Fruit fly (Drosophila melanogaster): ENCODE data around the gene indra.

Gene indra

DNA sequence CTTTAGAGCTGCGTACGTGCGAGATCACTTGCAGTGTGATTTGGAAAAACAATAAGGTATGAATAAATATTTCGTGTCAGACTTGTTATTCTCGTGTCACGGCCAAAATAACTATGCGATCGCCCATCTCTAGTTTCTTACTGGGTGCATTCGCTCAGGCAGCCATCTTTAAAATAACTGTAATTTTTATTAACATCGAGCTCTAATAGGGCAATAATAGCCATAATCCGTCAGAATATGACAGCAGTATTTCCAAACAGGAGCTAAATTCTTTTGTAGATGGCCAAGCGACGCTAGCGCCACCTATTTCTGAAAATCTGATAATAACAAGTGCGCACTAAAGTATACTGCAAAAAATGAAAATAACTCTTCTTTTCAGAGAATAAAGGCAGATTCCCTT lies 9.9 kb upstream of the indra start (continued):
- peak; percentile 49 for TF ChIP-seq CG3163 (GFP tag; optimal IDR thresholded peaks at IDR 0.05)
- TF ChIP-seq vfl (GFP tag; optimal IDR thresholded peaks at IDR 0.05), result no peak
- TF ChIP-seq unpg (GFP tag; optimal IDR thresholded peaks at IDR 0.05), result peak; percentile 48
- peak; percentile 7 for TF ChIP-seq Dp (GFP tag; optimal IDR thresholded peaks at IDR 0.05)
- TF ChIP-seq vnd (GFP tag; IDR thresholded peaks at IDR 0.05; ENCODE audit: partially characterized antibody), result peak; percentile 80
- no peak for TF ChIP-seq Trl (optimal IDR thresholded peaks at IDR 0.05)
- peak; percentile 19 for TF ChIP-seq Trl (GFP tag; optimal IDR thresholded peaks at IDR 0.05)
- TF ChIP-seq HmgZ (tag; optimal IDR thresholded peaks at IDR 0.05), result peak; percentile 70
- TF ChIP-seq CG2129 (GFP tag; IDR thresholded peaks at IDR 0.05; ENCODE audit: partially characterized antibody), result peak; percentile 94
- TF ChIP-seq nerfin-1 (tag; optimal IDR thresholded peaks at IDR 0.05), result peak; percentile 73
- TF ChIP-seq Ets97D (GFP tag; optimal IDR thresholded peaks at IDR 0.05), result peak; percentile 56
- no peak for TF ChIP-seq CG9797 (GFP tag; optimal IDR thresholded peaks at IDR 0.05)
- TF ChIP-seq Bgb (GFP tag; IDR thresholded peaks at IDR 0.05; ENCODE audit: partially characterized antibody), result peak; percentile 89
- peak; percentile 41 for TF ChIP-seq cad (GFP tag; optimal IDR thresholded peaks at IDR 0.05)
- TF ChIP-seq CG8388 (GFP tag; optimal IDR thresholded peaks at IDR 0.05), result peak; percentile 26
- TF ChIP-seq tin (GFP tag; optimal IDR thresholded peaks at IDR 0.05), result peak; percentile 31
- peak; percentile 20; the same call in 1 of the 2 replicates for TF ChIP-seq CG10366 (GFP tag; IDR thresholded peaks at IDR 0.05)
- TF ChIP-seq Hsf (GFP tag; optimal IDR thresholded peaks at IDR 0.05), result peak; percentile 34
- peak; percentile 28 for TF ChIP-seq dmrt11E (tag; optimal IDR thresholded peaks at IDR 0.05)
- TF ChIP-seq ssp (GFP tag; IDR thresholded peaks at IDR 0.05), result peak; percentile 31; the same call in 1 of the 2 replicates
- TF ChIP-seq gt (GFP tag; IDR thresholded peaks at IDR 0.05), result no peak
- no peak for TF ChIP-seq ind (GFP tag; optimal IDR thresholded peaks at IDR 0.05)
- no peak for TF ChIP-seq run (tag; optimal IDR thresholded peaks at IDR 0.05)
- TF ChIP-seq CG10462 (GFP tag; optimal IDR thresholded peaks at IDR 0.05), result peak; percentile 81
- no peak for TF ChIP-seq sim (GFP tag; IDR thresholded peaks at IDR 0.05)
- TF ChIP-seq row (GFP tag; IDR thresholded peaks at IDR 0.05), result peak; percentile 78
- TF ChIP-seq CG13287 (GFP tag; IDR thresholded peaks at IDR 0.05; ENCODE audit: partially characterized antibody), result peak; percentile 96
- TF ChIP-seq fu2 (GFP tag; optimal IDR thresholded peaks at IDR 0.05), result no peak
- TF ChIP-seq ato (GFP tag; IDR thresholded peaks at IDR 0.05; ENCODE audit: partially characterized antibody), result peak; percentile 67; the same call in 1 of the 2 replicates
- TF ChIP-seq lilli (GFP tag; optimal IDR thresholded peaks at IDR 0.05), result peak; percentile 61
- peak; percentile 30 for TF ChIP-seq CG5180 (GFP tag; optimal IDR thresholded peaks at IDR 0.05)
- peak; percentile 78 for TF ChIP-seq CG6791 (GFP tag; IDR thresholded peaks at IDR 0.05; ENCODE audit: partially characterized antibody)
- peak; percentile 84 for TF ChIP-seq zen2 (GFP tag; IDR thresholded peaks at IDR 0.05; ENCODE audit: partially characterized antibody)
- peak; percentile 71 for TF ChIP-seq Lhr (GFP tag; optimal IDR thresholded peaks at IDR 0.05)
- peak in 1 of 3 experiments; percentile 53 for TF ChIP-seq Stat92E (GFP tag; optimal IDR thresholded peaks at IDR 0.05)
- no peak for TF ChIP-seq Six4 (GFP tag; optimal IDR thresholded peaks at IDR 0.05)
- TF ChIP-seq chif (GFP tag; optimal IDR thresholded peaks at IDR 0.05), result peak; percentile 3 to 30
- TF ChIP-seq Ssrp (tag; optimal IDR thresholded peaks at IDR 0.05), result peak; percentile 14
- peak; percentile 10 for TF ChIP-seq bcd (GFP tag; optimal IDR thresholded peaks at IDR 0.05)
- peak; percentile 84 for TF ChIP-seq CG3995 (GFP tag; optimal IDR thresholded peaks at IDR 0.05)
- peak; percentile 59; the same call in 1 of the 2 replicates for TF ChIP-seq CG31441 (GFP tag; IDR thresholded peaks at IDR 0.05)
- TF ChIP-seq ham (GFP tag; IDR thresholded peaks at IDR 0.05), result no peak
- no peak for TF ChIP-seq CG6683 (GFP tag; optimal IDR thresholded peaks at IDR 0.05)
- peak; percentile 91 for TF ChIP-seq Scr (GFP tag; IDR thresholded peaks at IDR 0.05; ENCODE audit: partially characterized antibody)
- no peak for TF ChIP-seq gcm2 (GFP tag; optimal IDR thresholded peaks at IDR 0.05)
- no peak for TF ChIP-seq CG7357 (GFP tag; IDR thresholded peaks at IDR 0.05)
- TF ChIP-seq CG42726 (GFP tag; IDR thresholded peaks at IDR 0.05; ENCODE audit: partially characterized antibody), result peak; percentile 67; the same call in 1 of the 2 replicates
- TF ChIP-seq Xrp1 (GFP tag; IDR thresholded peaks at IDR 0.05), result peak; percentile 29; the same call in 1 of the 2 replicates
- TF ChIP-seq Med (GFP tag), result peak; percentile 91
- TF ChIP-seq crol (GFP tag; IDR thresholded peaks at IDR 0.05), result no peak

Measured in whole organism, embryonic.